Fruit fly (Drosophila melanogaster) whole organism, embryonic: ENCODE data around the gene CG6693.
A peak's percentile ranks its signal among the peaks of the same experiment; 100 is the strongest.

Experiments
- Atf6 ChIP-seq: fragments of 200-800 bp; sonication (Bioruptor generic); IDR thresholded peaks from 2 replicates; pipeline ENCODE4 v1.3.6; 2022; ENCODE audit warnings: missing biosample characterization, missing genetic modification characterization
- Bdp1 ChIP-seq: fragments of 200-800 bp; sonication (Bioruptor generic); optimal IDR thresholded peaks from 3 replicates; lab custom pipeline; 2016; ENCODE audit warnings: missing biosample characterization, missing genetic modification characterization
- CG11093 ChIP-seq: fragments of 200-800 bp; sonication (Bioruptor generic); IDR thresholded peaks from 3 replicates; pipeline ENCODE4 v1.3.6; 2022; ENCODE audit warnings: missing biosample characterization, missing genetic modification characterization
- CG12104 ChIP-seq: fragments of 200-800 bp; sonication (Bioruptor generic); optimal IDR thresholded peaks from 3 replicates; lab custom pipeline; 2016; ENCODE audit warnings: missing biosample characterization, missing genetic modification characterization
- CG13296 ChIP-seq: fragments of 200-800 bp; sonication (Bioruptor generic); optimal IDR thresholded peaks from 3 replicates; lab custom pipeline; 2018; ENCODE audit warnings: missing biosample characterization, mild to moderate bottlenecking, missing genetic modification characterization
- CG17328 ChIP-seq: fragments of 200-800 bp; sonication (Bioruptor generic); IDR thresholded peaks from 2 replicates; pipeline ENCODE4 v1.3.6; 2022; ENCODE audit warnings: missing biosample characterization, missing genetic modification characterization
- CG17612 ChIP-seq: fragments of 200-800 bp; sonication (Bioruptor generic); IDR thresholded peaks from 2 replicates; pipeline ENCODE4 v1.3.6; 2022; ENCODE audit warnings: missing biosample characterization, missing genetic modification characterization
- CG2875 ChIP-seq: fragments of 200-800 bp; sonication (Bioruptor generic); optimal IDR thresholded peaks from 2 replicates; lab custom pipeline; 2017; ENCODE audit warnings: missing biosample characterization, mild to moderate bottlenecking, missing genetic modification characterization, missing genetic modification reagents
- CG31224 ChIP-seq: fragments of 200-800 bp; sonication (Bioruptor generic); IDR thresholded peaks from 2 replicates; pipeline ENCODE4 v1.3.6; 2022; ENCODE audit warnings: missing biosample characterization, missing genetic modification characterization
- CG33213 ChIP-seq: fragments of 200-800 bp; sonication (Bioruptor generic); optimal IDR thresholded peaks from 3 replicates; lab custom pipeline; 2016; ENCODE audit warnings: missing biosample characterization, missing genetic modification characterization
- CG34224 ChIP-seq: fragments of 200-800 bp; sonication (Bioruptor generic); IDR thresholded peaks from 3 replicates; pipeline ENCODE4 v1.3.6; 2022; ENCODE audit warnings: missing biosample characterization, missing genetic modification characterization; ENCODE audit not compliant: partially characterized antibody
- CG4424 ChIP-seq: fragments of 200-800 bp; sonication (Bioruptor generic); optimal IDR thresholded peaks from 3 replicates; lab custom pipeline; 2016; ENCODE audit warnings: missing biosample characterization, missing genetic modification characterization
- CG8924 ChIP-seq: fragments of 200-800 bp; optimal IDR thresholded peaks from 3 replicates; lab custom pipeline; 2019; ENCODE audit warnings: missing biosample characterization, mild to moderate bottlenecking, missing genetic modification characterization, moderate library complexity
- CG8944 ChIP-seq: fragments of 200-800 bp; sonication (Bioruptor generic); optimal IDR thresholded peaks from 3 replicates; lab custom pipeline; 2016; ENCODE audit warnings: missing biosample characterization, missing genetic modification characterization
- CG9437 ChIP-seq: fragments of 200-800 bp; sonication (Bioruptor generic); optimal IDR thresholded peaks from 2 replicates; lab custom pipeline; 2018; ENCODE audit warnings: missing biosample characterization, mild to moderate bottlenecking, missing genetic modification characterization
- CTCF ChIP-seq: fragments of 200-800 bp; sonication (Bioruptor generic); optimal IDR thresholded peaks from 2 replicates; lab custom pipeline; 2017; ENCODE audit warnings: missing biosample characterization, mild to moderate bottlenecking, missing genetic modification characterization, moderate library complexity
- Dip3 ChIP-seq: fragments of 200-800 bp; sonication (Bioruptor generic); optimal IDR thresholded peaks from 3 replicates; lab custom pipeline; 2016; ENCODE audit warnings: missing biosample characterization, missing genetic modification characterization
- Fer3 ChIP-seq: fragments of 200-800 bp; sonication (Bioruptor generic); optimal IDR thresholded peaks from 2 replicates; lab custom pipeline; 2018; ENCODE audit warnings: missing biosample characterization, mild to moderate bottlenecking, missing genetic modification characterization, moderate library complexity
- H2.0 ChIP-seq: fragments of 200-800 bp; sonication (Bioruptor generic); IDR thresholded peaks from 2 replicates; pipeline ENCODE4 v1.3.6; 2022; ENCODE audit warnings: missing biosample characterization, missing genetic modification characterization
- Hr39 ChIP-seq: fragments of >200 bp; optimal IDR thresholded peaks from 2 replicates; lab custom pipeline; 2017
- Jarid2 ChIP-seq: fragments of 200-800 bp; sonication (Bioruptor generic); optimal IDR thresholded peaks from 3 replicates; lab custom pipeline; 2017; ENCODE audit warnings: mild to moderate bottlenecking, missing biosample characterization, missing genetic modification reagents, missing genetic modification characterization
- MTF-1 ChIP-seq: fragments of 200-800 bp; sonication (Bioruptor generic); optimal IDR thresholded peaks from 2 replicates; lab custom pipeline; 2018; ENCODE audit warnings: missing biosample characterization, mild to moderate bottlenecking, missing genetic modification characterization, borderline replicate concordance
- Mrtf ChIP-seq: fragments of 200-800 bp; sonication (Bioruptor generic); IDR thresholded peaks from 3 replicates; pipeline ENCODE4 v1.3.6; 2022; ENCODE audit warnings: missing biosample characterization, missing genetic modification characterization
- Ptx1 ChIP-seq: fragments of 200-800 bp; sonication (Bioruptor generic); IDR thresholded peaks from 2 replicates; pipeline ENCODE4 v1.3.6; 2022; ENCODE audit warnings: missing biosample characterization, missing genetic modification characterization
- Scr ChIP-seq: fragments of 200-800 bp; sonication (Bioruptor generic); IDR thresholded peaks from 2 replicates; pipeline ENCODE4 v1.3.6; 2022; ENCODE audit warnings: missing biosample characterization, missing genetic modification characterization; ENCODE audit not compliant: partially characterized antibody
- Xbp1 ChIP-seq: fragments of 200-800 bp; sonication (Bioruptor generic); optimal IDR thresholded peaks from 3 replicates; lab custom pipeline; 2016; ENCODE audit warnings: missing biosample characterization, mild to moderate bottlenecking, missing genetic modification characterization
- ab ChIP-seq: fragments of 200-800 bp; sonication (Bioruptor generic); optimal IDR thresholded peaks from 2 replicates; lab custom pipeline; 2016; ENCODE audit warnings: missing biosample characterization, missing genetic modification characterization
- amos ChIP-seq: fragments of 200-800 bp; sonication (Bioruptor generic); IDR thresholded peaks from 2 replicates; pipeline ENCODE4 v1.3.6; 2022; ENCODE audit warnings: missing biosample characterization, missing genetic modification characterization; ENCODE audit not compliant: partially characterized antibody
- ash1 ChIP-seq: fragments of 200-800 bp; sonication (Bioruptor generic); optimal IDR thresholded peaks from 2 replicates; lab custom pipeline; 2018; ENCODE audit warnings: missing biosample characterization, mild to moderate bottlenecking, missing genetic modification characterization
- cad ChIP-seq: fragments of >200 bp; optimal IDR thresholded peaks from 2 replicates; lab custom pipeline; 2017; ENCODE audit warnings: missing biosample characterization, missing genetic modification characterization
- dimm ChIP-seq: fragments of 200-800 bp; sonication (Bioruptor generic); IDR thresholded peaks from 2 replicates; pipeline ENCODE4 v1.3.6; 2022; ENCODE audit warnings: missing biosample characterization, missing genetic modification characterization
- disco-r ChIP-seq: fragments of 200-800 bp; sonication (Bioruptor generic); optimal IDR thresholded peaks from 2 replicates; lab custom pipeline; 2016; ENCODE audit warnings: missing biosample characterization, missing genetic modification characterization
- dysf ChIP-seq: fragments of 200-800 bp; sonication (Bioruptor generic); IDR thresholded peaks from 3 replicates; pipeline ENCODE4 v1.3.6; 2022; ENCODE audit warnings: missing biosample characterization, missing genetic modification characterization
- esg ChIP-seq: fragments of 200-800 bp; sonication (Bioruptor generic); conservative IDR thresholded peaks from 2 replicates; pipeline ENCODE4 v1.3.6; 2022; ENCODE audit warnings: missing biosample characterization, missing genetic modification characterization
- eve ChIP-seq, 2 experiments: fragments of >200 bp; optimal IDR thresholded peaks; 2 replicates each; lab custom pipeline; 2017; ENCODE audit warnings: missing biosample characterization in 2 of 2, missing genetic modification characterization in 2 of 2
- fu2 ChIP-seq: fragments of 200-800 bp; sonication (Bioruptor generic); optimal IDR thresholded peaks from 2 replicates; lab custom pipeline; 2016; ENCODE audit warnings: missing biosample characterization, missing genetic modification characterization
- gt ChIP-seq: fragments of 200-800 bp; sonication (Bioruptor generic); IDR thresholded peaks from 2 replicates; pipeline ENCODE4 v1.3.6; 2022; ENCODE audit warnings: missing biosample characterization, missing genetic modification characterization
- hkb ChIP-seq, 2 experiments: fragments of 200-800 bp in 1 of 2; fragments of >200 bp in 1 of 2; sonication (Bioruptor generic) in 1 of 2; IDR thresholded peaks in 1 of 2; optimal IDR thresholded peaks in 1 of 2; 2 replicates each; pipeline versions ENCODE4 v1.3.6 to Lab custom; 2017 to 2022; ENCODE audit warnings: missing biosample characterization in 1 of 2, missing genetic modification characterization in 1 of 2
- lmd ChIP-seq: fragments of 200-800 bp; sonication (Bioruptor generic); IDR thresholded peaks from 2 replicates; pipeline ENCODE4 v1.3.6; 2022; ENCODE audit warnings: missing biosample characterization, missing genetic modification characterization
- pfk ChIP-seq: fragments of 200-800 bp; sonication (Bioruptor generic); optimal IDR thresholded peaks from 2 replicates; lab custom pipeline; 2018; ENCODE audit warnings: missing biosample characterization, mild to moderate bottlenecking, missing genetic modification characterization, moderate library complexity
- prd ChIP-seq, 3 experiments: fragments of >200 bp in 2 of 3; fragments of 200-800 bp in 1 of 3; sonication (Bioruptor generic) in 1 of 3; optimal IDR thresholded peaks in 2 of 3; IDR thresholded peaks in 1 of 3; 2 replicates in 2 of 3; 3 replicates in 1 of 3; pipeline versions ENCODE4 v1.3.6 to Lab custom; 2017 to 2022; ENCODE audit warnings: missing biosample characterization in 1 of 3, missing genetic modification characterization in 1 of 3
- repo ChIP-seq: fragments of 200-800 bp; sonication (Bioruptor generic); optimal IDR thresholded peaks from 2 replicates; lab custom pipeline; 2016; ENCODE audit warnings: missing biosample characterization, missing genetic modification characterization
- rib ChIP-seq: fragments of 200-800 bp; sonication (Bioruptor generic); IDR thresholded peaks from 2 replicates; pipeline ENCODE4 v1.3.6; 2022; ENCODE audit warnings: missing biosample characterization, missing genetic modification characterization
- sd ChIP-seq: fragments of 200-800 bp; sonication (Bioruptor generic); optimal IDR thresholded peaks from 3 replicates; lab custom pipeline; 2018; ENCODE audit warnings: missing biosample characterization, mild to moderate bottlenecking, missing genetic modification characterization, moderate library complexity
- sens ChIP-seq: fragments of 200-800 bp; sonication (Bioruptor generic); peaks from one replicate; lab custom pipeline; 2016; ENCODE audit warnings: missing biosample characterization, missing genetic modification characterization
- sna ChIP-seq: fragments of 200-800 bp; sonication (Bioruptor generic); IDR thresholded peaks from 2 replicates; pipeline ENCODE4 v1.3.6; 2022; ENCODE audit warnings: missing biosample characterization, missing genetic modification characterization; ENCODE audit not compliant: partially characterized antibody
- stwl ChIP-seq: fragments of 200-800 bp; sonication (Bioruptor generic); optimal IDR thresholded peaks from 3 replicates; lab custom pipeline; 2018; ENCODE audit warnings: missing biosample characterization, mild to moderate bottlenecking, missing genetic modification characterization, moderate library complexity
- ttk ChIP-seq: fragments of 200-800 bp; sonication (Bioruptor generic); IDR thresholded peaks from 2 replicates; pipeline ENCODE4 v2.1.2; 2022; ENCODE audit warnings: missing biosample characterization, missing genetic modification characterization
- usp ChIP-seq: fragments of >200 bp; optimal IDR thresholded peaks from 2 replicates; lab custom pipeline; 2017; ENCODE audit warnings: missing biosample characterization, missing genetic modification characterization
- vvl ChIP-seq: fragments of 200-800 bp; sonication (Bioruptor generic); IDR thresholded peaks from 2 replicates; pipeline ENCODE4 v1.3.6; 2022; ENCODE audit warnings: missing biosample characterization, missing genetic modification characterization
- wdn ChIP-seq: fragments of 200-800 bp; sonication (Bioruptor generic); IDR thresholded peaks from 2 replicates; pipeline ENCODE4 v1.3.6; 2022; ENCODE audit warnings: missing biosample characterization, missing genetic modification characterization

Gene CG6693

dm6 chr3R:11216156-11216630 lies 5.2 kb downstream of the CG6693 start, which contains the start of the genes RpS25 and CG4820 (continued):
- TF ChIP-seq ash1 (GFP tag; lab: Kevin White, UChicago), result peak; percentile 93
- peak; percentile 69; the same call in 1 of the 2 replicates for TF ChIP-seq gt (GFP tag; lab: Robert Waterston, UW)
- TF ChIP-seq MTF-1 (GFP tag; lab: Kevin White, UChicago), result peak; percentile 96
- peak; percentile 92 for TF ChIP-seq CG2875
- no peak for TF ChIP-seq usp (GFP tag; lab: Kevin White, UChicago)
- peak; percentile 98 for TF ChIP-seq sens
- peak; percentile 92 for TF ChIP-seq repo
- TF ChIP-seq eve (GFP tag; optimal IDR thresholded peaks at IDR 0.05; lab: Kevin White, UChicago), result no peak
- peak; percentile 88 for TF ChIP-seq CG34224 (GFP tag; lab: Robert Waterston, UW)
- TF ChIP-seq Jarid2 (GFP tag; lab: Kevin White, UChicago), result peak; percentile 75
- peak; percentile 88 for TF ChIP-seq stwl (tag; lab: Kevin White, UChicago)
- peak; percentile 77 for TF ChIP-seq CG31224
- TF ChIP-seq dysf (GFP tag; lab: Robert Waterston, UW), result peak; percentile 86
- peak; percentile 29; the same call in 1 of the 2 replicates for TF ChIP-seq esg (GFP tag; lab: Robert Waterston, UW)
- peak; percentile 87 for TF ChIP-seq CG8924 (tag; lab: Kevin White, UChicago)
- TF ChIP-seq CG17612 (GFP tag; lab: Robert Waterston, UW), result peak; percentile 74
- TF ChIP-seq lmd (GFP tag; lab: Robert Waterston, UW), result peak; percentile 72
- peak; percentile 91 for TF ChIP-seq vvl
- TF ChIP-seq pfk (GFP tag; lab: Kevin White, UChicago), result peak; percentile 84
- peak; percentile 77 for TF ChIP-seq wdn (GFP tag; lab: Robert Waterston, UW)
- peak; percentile 92 for TF ChIP-seq CG4424 (GFP tag; lab: Kevin White, UChicago)
- TF ChIP-seq cad (GFP tag; lab: Kevin White, UChicago), result no peak
- peak; percentile 92 for TF ChIP-seq disco-r (GFP tag; lab: Kevin White, UChicago)
- peak; percentile 54 for TF ChIP-seq dimm (GFP tag; lab: Robert Waterston, UW)
- no peak for TF ChIP-seq prd (optimal IDR thresholded peaks at IDR 0.05; lab: Kevin White, UChicago)
- TF ChIP-seq prd (GFP tag; IDR thresholded peaks at IDR 0.05; lab: Robert Waterston, UW), result peak; percentile 70
- 0 out of 3 replicates have a peak, but pooled peaks have one; percentile 42 for TF ChIP-seq CG11093 (GFP tag; lab: Robert Waterston, UW)
- no peak for TF ChIP-seq Hr39
- TF ChIP-seq Ptx1 (GFP tag; lab: Robert Waterston, UW), result peak; percentile 79
- peak; percentile 87 for TF ChIP-seq CG17328 (GFP tag; lab: Robert Waterston, UW)
- peak; percentile 96 for TF ChIP-seq CG33213 (GFP tag; lab: Kevin White, UChicago)
- TF ChIP-seq fu2 (GFP tag; lab: Kevin White, UChicago), result peak; percentile 90
- peak; percentile 84 for TF ChIP-seq H2.0 (GFP tag; lab: Robert Waterston, UW)
- peak; percentile 89 for TF ChIP-seq Atf6 (GFP tag; lab: Robert Waterston, UW)
- TF ChIP-seq sna, result peak; percentile 89
- TF ChIP-seq Xbp1 (GFP tag; lab: Kevin White, UChicago), result peak; percentile 89
- TF ChIP-seq Mrtf, result peak; percentile 82
- peak; percentile 86 for TF ChIP-seq Bdp1 (GFP tag; lab: Kevin White, UChicago)
- peak; percentile 81 for TF ChIP-seq Dip3 (GFP tag; lab: Kevin White, UChicago)
- TF ChIP-seq ab (GFP tag; lab: Kevin White, UChicago), result no peak
- peak; percentile 69 for TF ChIP-seq CTCF
- TF ChIP-seq ttk (GFP tag; lab: Robert Waterston, UW), result peak; percentile 85
- TF ChIP-seq amos (GFP tag; lab: Robert Waterston, UW), result peak; percentile 89
- TF ChIP-seq CG13296 (GFP tag; lab: Kevin White, UChicago), result peak; percentile 95
- TF ChIP-seq sd (tag; lab: Kevin White, UChicago), result peak; percentile 57
- peak; percentile 91 for TF ChIP-seq Fer3
- peak; percentile 92 for TF ChIP-seq Scr (GFP tag; lab: Robert Waterston, UW)
- TF ChIP-seq rib (GFP tag; lab: Robert Waterston, UW), result peak; percentile 67
- peak; percentile 92 for TF ChIP-seq hkb (optimal IDR thresholded peaks at IDR 0.05; lab: Kevin White, UChicago)
- TF ChIP-seq hkb (GFP tag; IDR thresholded peaks at IDR 0.05; lab: Robert Waterston, UW), result peak; percentile 90
- TF ChIP-seq CG8944, result peak; percentile 80
- TF ChIP-seq CG12104 (GFP tag; lab: Kevin White, UChicago), result peak; percentile 93
- TF ChIP-seq CG9437 (GFP tag; lab: Kevin White, UChicago), result peak; percentile 82
